Worm (Caenorhabditis elegans) whole organism, late embryonic: Measurements from ENCODE around the gene Y66D12A.21.

Experiments used
- T23F11.4 ChIP-seq: fragments of 200-800 bp; sonication (Bioruptor generic); optimal IDR thresholded peaks from 2 replicates; lab custom pipeline; 2018; ENCODE audit warnings: mild to moderate bottlenecking, missing genetic modification characterization, missing compliant biosample characterization
- ama-1 ChIP-seq: fragments of 150-350 bp; optimal IDR thresholded peaks from 2 replicates; lab custom pipeline; 2014
- ceh-9 ChIP-seq: sonication (generic microtip); optimal IDR thresholded peaks from 2 replicates; lab custom pipeline; 2016; ENCODE audit warnings: mild to moderate bottlenecking, missing genetic modification characterization, inconsistent platforms, missing compliant biosample characterization
- dve-1 ChIP-seq: sonication (generic microtip); optimal IDR thresholded peaks from 2 replicates; lab custom pipeline; 2017; ENCODE audit warnings: antibody characterized with exemption, mild to moderate bottlenecking, missing genetic modification characterization, missing compliant biosample characterization
- ets-4 ChIP-seq: sonication (generic microtip); optimal IDR thresholded peaks from 2 replicates; lab custom pipeline; 2016; ENCODE audit warnings: missing genetic modification characterization, missing compliant biosample characterization
- hlh-15 ChIP-seq: sonication (generic microtip); optimal IDR thresholded peaks from 2 replicates; lab custom pipeline; 2016; ENCODE audit warnings: missing genetic modification characterization, missing compliant biosample characterization
- hlh-6 ChIP-seq: sonication (generic microtip); optimal IDR thresholded peaks from 2 replicates; lab custom pipeline; 2016; ENCODE audit warnings: missing genotype, missing genetic modification characterization, missing compliant biosample characterization
- lim-6 ChIP-seq: sonication (generic microtip); optimal IDR thresholded peaks from 2 replicates; lab custom pipeline; 2016; ENCODE audit warnings: missing genetic modification characterization, missing compliant biosample characterization
- nfya-1 ChIP-seq: sonication (generic microtip); optimal IDR thresholded peaks from 2 replicates; lab custom pipeline; 2017; ENCODE audit warnings: missing genetic modification characterization, mild to moderate bottlenecking, missing compliant biosample characterization, antibody characterized with exemption, moderate library complexity
- nhr-11 ChIP-seq: fragments of 150-350 bp; optimal IDR thresholded peaks from 2 replicates; lab custom pipeline; 2014; ENCODE audit warnings: missing biosample characterization, missing genetic modification characterization
- pha-4 ChIP-seq: fragments of 150-350 bp; optimal IDR thresholded peaks from 2 replicates; lab custom pipeline; 2018; ENCODE audit warnings: missing biosample characterization, missing genetic modification reagents, missing genetic modification characterization
- pros-1 ChIP-seq: fragments of 150-350 bp; optimal IDR thresholded peaks from 2 replicates; lab custom pipeline; 2014; ENCODE audit warnings: missing biosample characterization, missing genetic modification reagents, missing genetic modification characterization
- ttx-3 ChIP-seq: sonication (generic microtip); optimal IDR thresholded peaks from 2 replicates; lab custom pipeline; 2016; ENCODE audit warnings: missing genetic modification reagents, missing genetic modification characterization, missing compliant biosample characterization

DNA sequence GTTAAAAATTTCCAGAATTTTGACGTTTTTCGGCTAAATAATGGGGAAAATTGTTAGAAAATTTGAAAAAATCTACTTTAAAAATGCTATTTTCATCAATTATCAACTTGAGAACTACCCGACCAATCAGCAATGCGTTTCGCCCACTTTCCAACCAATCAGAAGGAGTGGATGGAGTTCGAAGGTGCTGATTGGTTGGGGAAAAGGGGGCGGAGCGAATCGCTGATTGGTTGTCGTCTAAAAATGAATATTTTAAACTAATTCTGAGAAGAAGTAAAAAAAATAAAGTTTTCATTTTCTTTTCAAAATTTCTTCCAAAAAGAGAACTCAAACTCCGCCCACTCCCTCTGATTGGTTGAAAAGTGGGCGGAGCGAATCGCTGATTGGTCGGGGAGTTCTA, 14.9 kb downstream of the Y66D12A.21 start:
- no peak for TF ChIP-seq ets-4 (tag; lab: Kevin White, UChicago)
- TF ChIP-seq nhr-11 (tag; lab: Kevin White, UChicago): no peak
- no peak for TF ChIP-seq hlh-6 (tag; lab: Kevin White, UChicago)
- TF ChIP-seq pha-4 (tag; lab: Kevin White, UChicago): no peak
- TF ChIP-seq lim-6 (tag; lab: Kevin White, UChicago): no peak
- TF ChIP-seq hlh-15 (tag; lab: Kevin White, UChicago): no peak
- TF ChIP-seq pros-1 (tag; lab: Kevin White, UChicago): no peak
- peak; percentile 89 for TF ChIP-seq nfya-1 (tag; lab: Kevin White, UChicago)
- TF ChIP-seq ceh-9 (tag; lab: Kevin White, UChicago): no peak
- no peak for TF ChIP-seq T23F11.4
- no peak for TF ChIP-seq dve-1
- TF ChIP-seq ttx-3 (tag; lab: Kevin White, UChicago): no peak
- no peak for TF ChIP-seq ama-1 (lab: Kevin White, UChicago)
